Fruit fly (Drosophila melanogaster): ENCODE data around the gene Ssl1.

Gene Ssl1

DNA sequence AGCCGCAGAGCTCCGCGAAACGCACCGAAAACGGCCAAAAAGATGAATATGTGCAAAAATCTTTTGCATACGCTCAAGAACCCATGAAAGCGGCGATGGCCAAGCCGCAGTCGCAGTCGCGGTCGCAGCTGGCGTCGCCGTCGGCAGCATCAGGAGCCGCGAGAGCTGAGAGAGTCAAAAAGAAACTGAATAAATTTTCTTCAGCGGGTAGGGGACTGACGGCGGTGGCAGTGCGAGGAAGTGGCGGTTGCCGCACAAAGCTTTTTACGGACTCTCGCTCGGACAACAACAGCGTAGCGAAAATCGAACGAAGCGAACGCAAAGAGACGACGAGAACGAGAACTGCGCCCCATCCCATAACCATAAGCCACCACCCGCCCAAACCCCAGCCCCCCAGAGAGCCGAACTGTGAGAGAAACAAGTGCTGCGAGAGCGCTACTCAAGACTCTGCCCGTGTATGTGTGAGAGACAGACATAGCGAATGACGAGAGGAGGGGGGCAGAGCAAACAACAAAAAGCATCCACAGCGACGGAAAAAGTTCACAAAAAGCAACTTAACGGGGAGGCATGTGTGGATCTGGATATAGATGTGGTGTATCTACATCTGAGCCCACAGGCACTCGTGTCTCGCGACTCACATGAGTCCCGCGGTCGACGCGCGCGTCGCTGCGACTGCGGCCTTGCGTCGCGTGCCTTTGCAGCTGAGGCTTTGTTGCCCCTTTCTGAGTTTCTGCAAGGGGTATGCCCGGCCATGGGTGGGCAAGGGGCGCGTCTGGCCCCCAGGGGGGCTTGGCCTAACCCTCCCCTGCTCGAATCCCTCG is 43.5 kb upstream of the Ssl1 start, which contains the start of gene jim (continued):
- TF ChIP-seq pum (GFP tag; optimal IDR thresholded peaks at IDR 0.05) (no peak), CG32532 (GFP tag; IDR thresholded peaks at IDR 0.05) (peak; percentile 54; the same call in 1 of the 2 replicates), gcm (GFP tag; optimal IDR thresholded peaks at IDR 0.05) (no peak), CG12219 (GFP tag; optimal IDR thresholded peaks at IDR 0.05) (no peak), Bdp1 (GFP tag; optimal IDR thresholded peaks at IDR 0.05) (no peak), CG7372 (GFP tag; IDR thresholded peaks at IDR 0.05) (no peak), CG7839 (tag; optimal IDR thresholded peaks at IDR 0.05) (no peak), HLH4C (GFP tag; IDR thresholded peaks at IDR 0.05; ENCODE audit: partially characterized antibody) (0 out of 3 replicates have a peak, but pooled peaks have one; percentile 49), slp2 (GFP tag; optimal IDR thresholded peaks at IDR 0.05) (no peak), CG2116 (GFP tag; optimal IDR thresholded peaks at IDR 0.05) (no peak), zfh1 (GFP tag; IDR thresholded peaks at IDR 0.05) (no peak), zfh2 (GFP tag; optimal IDR thresholded peaks at IDR 0.05) (peak; percentile 11), Oli (tag; optimal IDR thresholded peaks at IDR 0.05) (no peak), ac (GFP tag; optimal IDR thresholded peaks at IDR 0.05) (no peak), Dfd (GFP tag; optimal IDR thresholded peaks at IDR 0.05) (no peak), ro (GFP tag; IDR thresholded peaks at IDR 0.05) (no peak), CG4282 (GFP tag; optimal IDR thresholded peaks at IDR 0.05) (no peak), CG18764 (GFP tag; optimal IDR thresholded peaks at IDR 0.05) (no peak), exex (tag; optimal IDR thresholded peaks at IDR 0.05) (no peak), CG16815 (GFP tag; optimal IDR thresholded peaks at IDR 0.05) (no peak), Doc2 (GFP tag; IDR thresholded peaks at IDR 0.05) (no peak), CG1602 (GFP tag; optimal IDR thresholded peaks at IDR 0.05) (no peak), Hmx (GFP tag; optimal IDR thresholded peaks at IDR 0.05) (no peak), yki (optimal IDR thresholded peaks at IDR 0.05) (peak; percentile 42), psq (GFP tag; optimal IDR thresholded peaks at IDR 0.05) (peak; percentile 9), CG12236 (GFP tag; optimal IDR thresholded peaks at IDR 0.05) (no peak), CkIIα-i1 (GFP tag; IDR thresholded peaks at IDR 0.05) (no peak), p53 (GFP tag; optimal IDR thresholded peaks at IDR 0.05) (no peak), CG4424 (GFP tag; optimal IDR thresholded peaks at IDR 0.05) (no peak), CG12744 (GFP tag; optimal IDR thresholded peaks at IDR 0.05) (no peak), dm (GFP tag; optimal IDR thresholded peaks at IDR 0.05) (no peak), HLH54F (GFP tag; optimal IDR thresholded peaks at IDR 0.05) (no peak), CG10267 (tag; optimal IDR thresholded peaks at IDR 0.05) (no peak), CG17361 (GFP tag; IDR thresholded peaks at IDR 0.05) (no peak), PHDP (tag; optimal IDR thresholded peaks at IDR 0.05) (peak; percentile 28), CG11085 (GFP tag; IDR thresholded peaks at IDR 0.05) (no peak), ranshi (GFP tag; IDR thresholded peaks at IDR 0.05) (no peak; the same call in 1 of the 2 replicates), Myb (GFP tag; optimal IDR thresholded peaks at IDR 0.05) (no peak), Ptx1 (GFP tag; IDR thresholded peaks at IDR 0.05) (no peak), twi (tag; optimal IDR thresholded peaks at IDR 0.05) (no peak), CG30020 (tag; optimal IDR thresholded peaks at IDR 0.05) (no peak), Ets97D (GFP tag; optimal IDR thresholded peaks at IDR 0.05) (no peak), fru (optimal IDR thresholded peaks at IDR 0.05) (no peak), CG1233 (GFP tag; optimal IDR thresholded peaks at IDR 0.05) (no peak), ems (GFP tag; optimal IDR thresholded peaks at IDR 0.05) (no peak), CG8944 (GFP tag; optimal IDR thresholded peaks at IDR 0.05) (no peak), sisA (GFP tag; IDR thresholded peaks at IDR 0.05) (no peak), CG6854 (GFP tag; optimal IDR thresholded peaks at IDR 0.05) (peak; percentile 57), Atf6 (GFP tag; IDR thresholded peaks at IDR 0.05) (peak; percentile 32; the same call in 1 of the 2 replicates), CG17912 (GFP tag; optimal IDR thresholded peaks at IDR 0.05) (no peak), Kr (GFP tag; optimal IDR thresholded peaks at IDR 0.05) (no peak), Deaf1 (tag; optimal IDR thresholded peaks at IDR 0.05) (peak; percentile 91)
